Worm (Caenorhabditis elegans) whole organism, L1 larva: ENCODE results near the gene F21C10.9.

ENCODE experiments used
- Y116A8C.19 ChIP-seq: sonication (generic microtip); optimal IDR thresholded peaks from 2 replicates; lab custom pipeline; 2016; ENCODE audit warnings: missing compliant biosample characterization, missing genetic modification characterization, borderline replicate concordance
- aha-1 ChIP-seq: fragments of 150-350 bp; optimal IDR thresholded peaks from 2 replicates; lab custom pipeline; 2014; ENCODE audit warnings: missing biosample characterization, missing genetic modification characterization
- aly-2 ChIP-seq: fragments of 150-350 bp; optimal IDR thresholded peaks from 2 replicates; lab custom pipeline; 2014; ENCODE audit warnings: missing biosample characterization, missing genetic modification characterization
- ceh-63 ChIP-seq: fragments of 200-800 bp; sonication (Bioruptor generic); optimal IDR thresholded peaks from 2 replicates; lab custom pipeline; 2018; ENCODE audit warnings: mild to moderate bottlenecking, missing genetic modification characterization, missing compliant biosample characterization
- ceh-88 ChIP-seq: fragments of 200-800 bp; sonication (Bioruptor generic); IDR thresholded peaks from 2 replicates; pipeline ENCODE4 v1.3.6; 2022; ENCODE audit warnings: missing genetic modification characterization, missing compliant biosample characterization
- ceh-90 ChIP-seq: sonication (generic microtip); optimal IDR thresholded peaks from 2 replicates; lab custom pipeline; 2016; ENCODE audit warnings: missing genetic modification characterization, missing compliant biosample characterization
- dpl-1 ChIP-seq, 3 experiments: fragments of 150-350 bp in 2 of 3; sonication (generic microtip) in 1 of 3; optimal IDR thresholded peaks; 2 replicates each; lab custom pipeline; 2014 to 2017; ENCODE audit warnings: missing biosample characterization in 3 of 3, missing genetic modification characterization in 3 of 3, missing genetic modification reagents in 3 of 3
- dsc-1 ChIP-seq: sonication (generic microtip); optimal IDR thresholded peaks from 2 replicates; lab custom pipeline; 2016; ENCODE audit warnings: mild to moderate bottlenecking, missing genetic modification characterization, missing compliant biosample characterization
- efl-3 ChIP-seq: fragments of 200-800 bp; sonication (Bioruptor generic); optimal IDR thresholded peaks from 2 replicates; lab custom pipeline; 2018; ENCODE audit warnings: mild to moderate bottlenecking, missing genetic modification characterization, missing compliant biosample characterization
- elt-2 ChIP-seq: sonication (generic microtip); optimal IDR thresholded peaks from 2 replicates; lab custom pipeline; 2016; ENCODE audit warnings: missing genetic modification characterization, mild to moderate bottlenecking, inconsistent platforms, missing compliant biosample characterization, missing genetic modification reagents
- ets-5 ChIP-seq: fragments of 200-800 bp; sonication (Bioruptor generic); IDR thresholded peaks from 2 replicates; pipeline ENCODE4 v1.3.6; 2022; ENCODE audit warnings: missing genetic modification characterization, missing compliant biosample characterization
- fos-1 ChIP-seq: fragments of 150-350 bp; optimal IDR thresholded peaks from 2 replicates; lab custom pipeline; 2014; ENCODE audit warnings: missing biosample characterization, missing genetic modification characterization
- grh-1 ChIP-seq: fragments of 200-800 bp; sonication (Bioruptor generic); IDR thresholded peaks from 2 replicates; pipeline ENCODE4 v1.3.6; 2022; ENCODE audit warnings: missing genetic modification reagents, missing genetic modification characterization, missing compliant biosample characterization
- hlh-17 ChIP-seq: fragments of 200-800 bp; sonication (Bioruptor generic); optimal IDR thresholded peaks from 2 replicates; lab custom pipeline; 2018; ENCODE audit warnings: missing genetic modification characterization, mild to moderate bottlenecking, missing compliant biosample characterization, moderate library complexity, borderline replicate concordance
- hlh-4 ChIP-seq: sonication (generic microtip); optimal IDR thresholded peaks from 2 replicates; lab custom pipeline; 2016; ENCODE audit warnings: mild to moderate bottlenecking, missing genetic modification characterization, missing compliant biosample characterization
- lin-14 ChIP-seq: fragments of 200-800 bp; sonication (Bioruptor generic); optimal IDR thresholded peaks from 2 replicates; lab custom pipeline; 2018; ENCODE audit warnings: mild to moderate bottlenecking, missing genetic modification characterization, moderate library complexity, missing compliant biosample characterization
- lin-15B ChIP-seq: fragments of 150-350 bp; sonication (generic microtip); optimal IDR thresholded peaks from 3 replicates; lab custom pipeline; 2014; ENCODE audit warnings: missing biosample characterization, missing genetic modification characterization
- lin-39 ChIP-seq: fragments of 150-350 bp; optimal IDR thresholded peaks from 2 replicates; lab custom pipeline; 2014; ENCODE audit warnings: missing biosample characterization, missing genetic modification reagents, missing genetic modification characterization
- nhr-11 ChIP-seq: fragments of 150-350 bp; optimal IDR thresholded peaks from 2 replicates; lab custom pipeline; 2014; ENCODE audit warnings: missing biosample characterization, missing genetic modification characterization
- nhr-12 ChIP-seq: sonication (generic microtip); optimal IDR thresholded peaks from 2 replicates; lab custom pipeline; 2017; ENCODE audit warnings: missing biosample characterization, missing genetic modification characterization
- nhr-19 ChIP-seq: fragments of 200-800 bp; sonication (Bioruptor generic); conservative IDR thresholded peaks from 2 replicates; pipeline ENCODE4 v1.3.6; 2022; ENCODE audit warnings: missing genetic modification characterization, missing compliant biosample characterization
- nhr-20 ChIP-seq: sonication (generic microtip); optimal IDR thresholded peaks from 2 replicates; lab custom pipeline; 2016; ENCODE audit warnings: mild to moderate bottlenecking, missing genetic modification characterization, missing compliant biosample characterization
- nhr-28 ChIP-seq: fragments of 150-350 bp; optimal IDR thresholded peaks from 2 replicates; lab custom pipeline; 2014; ENCODE audit warnings: missing biosample characterization, missing genetic modification characterization
- nhr-47 ChIP-seq: sonication (generic microtip); optimal IDR thresholded peaks from 2 replicates; lab custom pipeline; 2016; ENCODE audit warnings: mild to moderate bottlenecking, missing genetic modification characterization, moderate library complexity, missing compliant biosample characterization
- nhr-90 ChIP-seq: sonication (generic microtip); optimal IDR thresholded peaks from 2 replicates; lab custom pipeline; 2016; ENCODE audit warnings: mild to moderate bottlenecking, missing genetic modification characterization, missing compliant biosample characterization; ENCODE audit not compliant: poor library complexity
- rnt-1 ChIP-seq: sonication (generic microtip); optimal IDR thresholded peaks from 2 replicates; lab custom pipeline; 2016; ENCODE audit warnings: mild to moderate bottlenecking, missing genetic modification characterization, moderate library complexity, missing compliant biosample characterization
- skn-1 ChIP-seq: fragments of 150-350 bp; optimal IDR thresholded peaks from 2 replicates; lab custom pipeline; 2014; ENCODE audit warnings: missing biosample characterization, missing genetic modification characterization
- snpc-4 ChIP-seq: fragments of 150-350 bp; optimal IDR thresholded peaks from 2 replicates; lab custom pipeline; 2014; ENCODE audit warnings: missing biosample characterization, missing genetic modification characterization
- snu-23 ChIP-seq: sonication (generic microtip); optimal IDR thresholded peaks from 2 replicates; lab custom pipeline; 2016; ENCODE audit warnings: missing genetic modification characterization, missing compliant biosample characterization
- sox-4 ChIP-seq: sonication (generic microtip); optimal IDR thresholded peaks from 2 replicates; lab custom pipeline; 2016; ENCODE audit warnings: missing genetic modification characterization, missing compliant biosample characterization
- swsn-7 ChIP-seq: sonication (generic microtip); optimal IDR thresholded peaks from 2 replicates; lab custom pipeline; 2016; ENCODE audit warnings: missing genetic modification characterization, missing compliant biosample characterization
- tbx-2 ChIP-seq: sonication (generic microtip); optimal IDR thresholded peaks from 2 replicates; lab custom pipeline; 2016; ENCODE audit warnings: missing genetic modification characterization, missing compliant biosample characterization
- tlp-1 ChIP-seq: fragments of 150-350 bp; optimal IDR thresholded peaks from 2 replicates; lab custom pipeline; 2014; ENCODE audit warnings: missing biosample characterization, missing genetic modification characterization
- unc-62 ChIP-seq: fragments of 150-350 bp; optimal IDR thresholded peaks from 2 replicates; lab custom pipeline; 2014; ENCODE audit warnings: missing biosample characterization, missing genetic modification reagents, missing genetic modification characterization
- unc-98 ChIP-seq: fragments of 200-800 bp; sonication (Bioruptor generic); IDR thresholded peaks from 2 replicates; pipeline ENCODE4 v1.3.6; 2022; ENCODE audit warnings: missing genetic modification characterization, missing compliant biosample characterization
- vab-15 ChIP-seq: sonication (generic microtip); optimal IDR thresholded peaks from 2 replicates; lab custom pipeline; 2017; ENCODE audit warnings: missing genotype, mild to moderate bottlenecking, missing genetic modification characterization, missing compliant biosample characterization
- ztf-11 ChIP-seq, 2 experiments: sonication (generic microtip); optimal IDR thresholded peaks; 2 replicates each; lab custom pipeline; 2016 to 2017; ENCODE audit warnings: missing genetic modification characterization in 2 of 2, missing biosample characterization in 1 of 2, missing compliant biosample characterization in 1 of 2
- ztf-4 ChIP-seq: fragments of 150-350 bp; optimal IDR thresholded peaks from 2 replicates; lab custom pipeline; 2014; ENCODE audit warnings: missing biosample characterization, missing genetic modification characterization

The F21C10.9 gene

DNA sequence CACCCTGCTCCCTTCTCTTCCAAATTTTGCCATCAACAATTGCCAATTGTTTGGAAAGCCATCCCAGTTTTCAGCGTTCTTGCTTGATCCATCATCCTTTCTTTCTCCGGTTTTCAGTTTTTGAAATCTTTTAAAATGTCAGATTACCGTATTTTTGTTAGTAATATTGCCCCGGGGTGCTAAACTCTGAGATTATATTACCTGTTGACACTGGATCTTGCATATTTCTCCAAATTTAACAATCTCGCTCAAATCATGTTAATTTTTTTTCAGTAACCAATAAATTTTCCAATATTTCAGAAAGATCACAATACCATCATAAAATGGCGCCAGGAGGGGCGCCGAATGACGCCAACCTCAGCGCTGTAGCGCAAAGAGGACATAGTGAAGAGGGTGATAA is 14.0 kb upstream of the F21C10.9 start, which contains the start of gene F21C10.7:
Gene F21C10.7, plus strand, starts transcription at position 301 of the 400 bp plus-strand sequence.
- TF ChIP-seq sox-4 = no peak
- no peak for TF ChIP-seq ceh-90 (tag; lab: Kevin White, UChicago)
- TF ChIP-seq dpl-1 (GFP tag; optimal IDR thresholded peaks at IDR 0.05; lab: Kevin White, UChicago) = no peak
- no peak for TF ChIP-seq aly-2 (tag; lab: Kevin White, UChicago)
- TF ChIP-seq rnt-1 (tag; lab: Kevin White, UChicago) = no peak
- no peak for TF ChIP-seq ztf-4 (tag; lab: Kevin White, UChicago)
- TF ChIP-seq hlh-17 (GFP tag; lab: Kevin White, UChicago) = no peak
- TF ChIP-seq skn-1 (tag; lab: Kevin White, UChicago) = no peak
- no peak for TF ChIP-seq snpc-4
- TF ChIP-seq lin-15B (tag; lab: Kevin White, UChicago) = no peak
- no peak for TF ChIP-seq Y116A8C.19
- TF ChIP-seq fos-1 (tag; lab: Kevin White, UChicago) = no peak

- TF ChIP-seq lin-14 = peak; percentile 76
- TF ChIP-seq snpc-4 = no peak
- TF ChIP-seq unc-62 (GFP tag; lab: Kevin White, UChicago) = no peak
- no peak for TF ChIP-seq nhr-12
- TF ChIP-seq nhr-19 (GFP tag; lab: Robert Waterston, UW) = no peak
- no peak for TF ChIP-seq tbx-2 (tag; lab: Kevin White, UChicago)
- TF ChIP-seq unc-98 (GFP tag; lab: Robert Waterston, UW) = no peak
- TF ChIP-seq efl-3 = no peak
- TF ChIP-seq rnt-1 (tag; lab: Kevin White, UChicago) = peak; percentile 9
These were observed 13.5 kb upstream of the F21C10.9 start for ce11 chrV:9111957-9112356.

ce11 chrV:9109281-9109680 is 10.8 kb upstream of the F21C10.9 start, which contains the start of gene pqn-31:
pqn-31 (plus strand) TSS chrV:9109581.
- TF ChIP-seq nhr-90 (tag; lab: Kevin White, UChicago) (no peak), snu-23 (GFP tag; lab: Kevin White, UChicago) (no peak), nhr-20 (tag; lab: Kevin White, UChicago) (no peak), ztf-11 (tag; optimal IDR thresholded peaks at IDR 0.05; lab: Kevin White, UChicago) (no peak), dpl-1 (GFP tag; optimal IDR thresholded peaks at IDR 0.05; lab: Kevin White, UChicago) (no peak), lin-39 (tag; lab: Kevin White, UChicago) (no peak), tlp-1 (tag; lab: Kevin White, UChicago) (no peak), aha-1 (tag; lab: Kevin White, UChicago) (no peak), grh-1 (no peak), swsn-7 (no peak), dsc-1 (no peak), ets-5 (no peak), vab-15 (tag; lab: Kevin White, UChicago) (no peak), ceh-88 (no peak), nhr-47 (tag; lab: Kevin White, UChicago) (no peak)

DNA sequence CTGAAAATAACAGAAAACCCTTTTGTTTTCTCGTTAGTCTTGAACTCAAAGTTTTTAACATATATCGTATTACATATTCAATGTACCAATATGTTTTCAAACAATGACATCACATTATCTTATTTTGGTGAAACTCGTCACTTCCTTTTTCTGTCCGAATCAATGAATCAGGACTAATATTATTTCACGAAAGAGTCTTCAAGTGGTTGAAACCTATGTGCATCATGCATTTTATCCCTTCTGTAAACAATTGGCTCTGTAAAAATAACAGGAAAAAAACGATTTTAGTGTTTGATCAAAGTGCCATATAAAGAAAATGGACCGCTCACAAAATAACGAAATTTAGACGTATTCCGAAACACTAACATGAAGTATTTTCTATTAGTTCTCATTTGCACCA is 9.7 kb upstream of the F21C10.9 start, which contains the start of gene F21C10.18:
Gene F21C10.18, plus strand, starts transcription at position 301 of the 400 bp plus-strand sequence.
- TF ChIP-seq efl-3 = no peak
- no peak for TF ChIP-seq elt-2 (tag; lab: Kevin White, UChicago)

ce11 chrV:9101062-9101461 is 2.6 kb upstream of the F21C10.9 start, which contains the start of gene frpr-6:
frpr-6 (minus strand) TSS chrV:9101162.
- TF ChIP-seq nhr-11 (no peak), hlh-4 (tag; lab: Kevin White, UChicago) (no peak), ceh-63 (GFP tag; lab: Kevin White, UChicago) (no peak), nhr-28 (tag; lab: Kevin White, UChicago) (no peak), Y116A8C.19 (no peak)
